Worm (Caenorhabditis elegans): Measurements from ENCODE around the gene Y45G12B.3.

DNA sequence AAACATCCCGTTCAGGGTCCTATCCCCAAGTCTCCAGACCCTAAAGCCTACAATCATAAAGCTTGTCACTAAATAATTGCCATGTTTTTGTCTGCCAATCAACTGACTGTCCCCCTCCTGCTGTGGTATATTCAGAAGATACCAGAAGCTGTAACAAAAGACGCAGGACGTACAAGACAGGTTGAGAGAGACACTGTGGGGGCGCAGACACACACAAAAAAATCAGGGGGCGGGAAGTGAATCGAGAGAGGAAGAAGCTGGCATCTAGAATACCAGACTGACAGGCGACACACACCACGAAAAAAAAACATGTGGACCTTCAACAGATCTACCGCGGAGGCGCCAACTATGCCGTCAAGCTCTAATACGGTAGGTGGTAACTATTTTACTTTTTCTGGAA lies 24.9 kb downstream of the Y45G12B.3 start, which contains the start of gene kel-8:
- TF ChIP-seq skn-1 (tag; optimal IDR thresholded peaks at IDR 0.05) (no peak), lin-35 (GFP tag; optimal IDR thresholded peaks at IDR 0.05) (no peak), lir-3 (tag; optimal IDR thresholded peaks at IDR 0.05; ENCODE audit: poor library complexity) (no peak)
